Fruit fly (Drosophila melanogaster) whole organism, embryonic: ENCODE results near the gene SkpC.
A peak's percentile ranks its signal among the peaks of the same experiment; 100 is the strongest.

Experiments used
- Ada2b ChIP-seq: fragments of 200-800 bp; sonication (Bioruptor generic); IDR thresholded peaks from 2 replicates; pipeline ENCODE4 v1.3.6; 2022; ENCODE audit warnings: missing biosample characterization, missing genetic modification characterization
- Atf3 ChIP-seq: fragments of 200-800 bp; sonication (Bioruptor generic); optimal IDR thresholded peaks from 3 replicates; lab custom pipeline; 2016; ENCODE audit warnings: missing biosample characterization, missing genetic modification characterization
- Bgb ChIP-seq: fragments of 200-800 bp; sonication (Bioruptor generic); IDR thresholded peaks from 2 replicates; pipeline ENCODE4 v1.3.6; 2022; ENCODE audit warnings: missing biosample characterization, missing genetic modification characterization; ENCODE audit not compliant: partially characterized antibody
- CG15479 ChIP-seq: fragments of 200-800 bp; sonication (Bioruptor generic); optimal IDR thresholded peaks from 3 replicates; lab custom pipeline; 2019; ENCODE audit warnings: missing biosample characterization, mild to moderate bottlenecking, missing genetic modification characterization, moderate library complexity
- CG15601 ChIP-seq: fragments of 200-800 bp; sonication (Bioruptor generic); optimal IDR thresholded peaks from 3 replicates; lab custom pipeline; 2019; ENCODE audit warnings: missing biosample characterization, mild to moderate bottlenecking, missing genetic modification characterization, moderate library complexity
- CG16813 ChIP-seq: fragments of 200-800 bp; sonication (Bioruptor generic); IDR thresholded peaks from 3 replicates; pipeline ENCODE4 v1.3.6; 2022; ENCODE audit warnings: missing biosample characterization, missing genetic modification characterization; ENCODE audit not compliant: partially characterized antibody
- CG16815 ChIP-seq: fragments of 200-800 bp; sonication (Bioruptor generic); optimal IDR thresholded peaks from 3 replicates; lab custom pipeline; 2017; ENCODE audit warnings: missing biosample characterization, mild to moderate bottlenecking, missing genetic modification characterization
- CG17829 ChIP-seq: fragments of 200-800 bp; optimal IDR thresholded peaks from 2 replicates; lab custom pipeline; 2019; ENCODE audit warnings: missing biosample characterization, mild to moderate bottlenecking, missing genetic modification characterization, moderate library complexity
- CG17912 ChIP-seq: fragments of 200-800 bp; sonication (Bioruptor generic); optimal IDR thresholded peaks from 2 replicates; lab custom pipeline; 2018; ENCODE audit warnings: missing biosample characterization, mild to moderate bottlenecking, missing genetic modification characterization
- CG18011 ChIP-seq: fragments of 200-800 bp; sonication (Bioruptor generic); optimal IDR thresholded peaks from 2 replicates; lab custom pipeline; 2017; ENCODE audit warnings: missing biosample characterization, missing genetic modification characterization, mild to moderate bottlenecking, moderate library complexity, missing genotype
- CG2875 ChIP-seq: fragments of 200-800 bp; sonication (Bioruptor generic); optimal IDR thresholded peaks from 2 replicates; lab custom pipeline; 2017; ENCODE audit warnings: missing biosample characterization, mild to moderate bottlenecking, missing genetic modification characterization, missing genetic modification reagents
- CG30020 ChIP-seq: fragments of 200-800 bp; optimal IDR thresholded peaks from 2 replicates; lab custom pipeline; 2019; ENCODE audit warnings: missing biosample characterization, mild to moderate bottlenecking, missing genetic modification characterization, moderate library complexity
- CG34376 ChIP-seq: fragments of 200-800 bp; sonication (Bioruptor generic); optimal IDR thresholded peaks from 2 replicates; lab custom pipeline; 2018; ENCODE audit warnings: missing biosample characterization, mild to moderate bottlenecking, missing genetic modification characterization
- CG4328 ChIP-seq: fragments of 200-800 bp; sonication (Bioruptor generic); optimal IDR thresholded peaks from 3 replicates; lab custom pipeline; 2017; ENCODE audit warnings: missing biosample characterization, missing genetic modification reagents, missing genetic modification characterization
- CG5953 ChIP-seq: fragments of 200-800 bp; sonication (Bioruptor generic); IDR thresholded peaks from 2 replicates; pipeline ENCODE4 v1.3.6; 2022; ENCODE audit warnings: missing biosample characterization, missing genetic modification characterization
- CG6765 ChIP-seq: fragments of 200-800 bp; sonication (Bioruptor generic); optimal IDR thresholded peaks from 3 replicates; lab custom pipeline; 2017; ENCODE audit warnings: missing biosample characterization, mild to moderate bottlenecking, missing genetic modification characterization
- CG7786 ChIP-seq: fragments of 200-800 bp; sonication (Bioruptor generic); optimal IDR thresholded peaks from 2 replicates; lab custom pipeline; 2016; ENCODE audit warnings: missing biosample characterization, missing genetic modification characterization
- CG8765 ChIP-seq: fragments of 200-800 bp; sonication (Bioruptor generic); IDR thresholded peaks from 2 replicates; pipeline ENCODE4 v1.3.6; 2022; ENCODE audit warnings: missing biosample characterization, missing genetic modification characterization
- CG8944 ChIP-seq: fragments of 200-800 bp; sonication (Bioruptor generic); optimal IDR thresholded peaks from 3 replicates; lab custom pipeline; 2016; ENCODE audit warnings: missing biosample characterization, missing genetic modification characterization
- CoRest ChIP-seq: fragments of 200-800 bp; sonication (Bioruptor generic); optimal IDR thresholded peaks from 3 replicates; lab custom pipeline; 2018; ENCODE audit warnings: missing biosample characterization, mild to moderate bottlenecking, missing genetic modification characterization, moderate library complexity
- CrebB ChIP-seq: fragments of 200-800 bp; sonication (Bioruptor generic); optimal IDR thresholded peaks from 3 replicates; lab custom pipeline; 2018; ENCODE audit warnings: missing biosample characterization, mild to moderate bottlenecking, missing genetic modification characterization
- Dip3 ChIP-seq: fragments of 200-800 bp; sonication (Bioruptor generic); optimal IDR thresholded peaks from 3 replicates; lab custom pipeline; 2016; ENCODE audit warnings: missing biosample characterization, missing genetic modification characterization
- Hmx ChIP-seq: fragments of 200-800 bp; sonication (Bioruptor generic); optimal IDR thresholded peaks from 2 replicates; lab custom pipeline; 2016; ENCODE audit warnings: missing biosample characterization, missing genetic modification characterization
- Hr39 ChIP-seq: fragments of >200 bp; optimal IDR thresholded peaks from 2 replicates; lab custom pipeline; 2017
- Six4 ChIP-seq: fragments of 200-800 bp; sonication (Bioruptor generic); optimal IDR thresholded peaks from 2 replicates; lab custom pipeline; 2016; ENCODE audit warnings: missing biosample characterization, missing genetic modification characterization
- Sox100B ChIP-seq: fragments of 200-800 bp; sonication (Bioruptor generic); optimal IDR thresholded peaks from 3 replicates; lab custom pipeline; 2018; ENCODE audit warnings: missing biosample characterization, mild to moderate bottlenecking, missing genetic modification characterization
- Spps ChIP-seq: fragments of 200-800 bp; sonication (Bioruptor generic); optimal IDR thresholded peaks from 2 replicates; lab custom pipeline; 2018; ENCODE audit warnings: missing biosample characterization, mild to moderate bottlenecking, missing genetic modification characterization
- ash1 ChIP-seq: fragments of 200-800 bp; sonication (Bioruptor generic); optimal IDR thresholded peaks from 2 replicates; lab custom pipeline; 2018; ENCODE audit warnings: missing biosample characterization, mild to moderate bottlenecking, missing genetic modification characterization
- bab2 ChIP-seq: fragments of 200-800 bp; sonication (Bioruptor generic); optimal IDR thresholded peaks from 2 replicates; lab custom pipeline; 2016; ENCODE audit warnings: missing biosample characterization, missing genetic modification characterization
- cad ChIP-seq: fragments of >200 bp; optimal IDR thresholded peaks from 2 replicates; lab custom pipeline; 2017; ENCODE audit warnings: missing biosample characterization, missing genetic modification characterization
- caup ChIP-seq: fragments of 200-800 bp; sonication (Bioruptor generic); optimal IDR thresholded peaks from 3 replicates; lab custom pipeline; 2017; ENCODE audit warnings: missing biosample characterization, mild to moderate bottlenecking, missing genetic modification characterization, moderate library complexity; ENCODE audit not compliant: severe bottlenecking
- chinmo ChIP-seq: fragments of 200-800 bp; sonication (Bioruptor generic); IDR thresholded peaks from 4 replicates; pipeline ENCODE4 v1.3.6; 2022; ENCODE audit warnings: missing biosample characterization, missing genetic modification characterization; ENCODE audit not compliant: partially characterized antibody
- crp ChIP-seq, 2 experiments: fragments of 200-800 bp; sonication (Bioruptor generic); optimal IDR thresholded peaks; 2 replicates in 1 of 2; 3 replicates in 1 of 2; lab custom pipeline; 2017; ENCODE audit warnings: missing biosample characterization in 2 of 2, missing genetic modification characterization in 2 of 2, mild to moderate bottlenecking in 1 of 2, moderate library complexity in 1 of 2
- cwo ChIP-seq: fragments of 200-800 bp; sonication (Bioruptor generic); optimal IDR thresholded peaks from 3 replicates; lab custom pipeline; 2017; ENCODE audit warnings: missing biosample characterization, missing genetic modification characterization, mild to moderate bottlenecking, moderate library complexity, missing genetic modification reagents
- dmrt99B ChIP-seq: fragments of 200-800 bp; sonication (Bioruptor generic); optimal IDR thresholded peaks from 2 replicates; lab custom pipeline; 2018; ENCODE audit warnings: missing biosample characterization, mild to moderate bottlenecking, missing genetic modification characterization, moderate library complexity
- dpn ChIP-seq, 2 experiments: fragments of 200-800 bp; sonication (Bioruptor generic); optimal IDR thresholded peaks; 3 replicates each; lab custom pipeline; 2016; ENCODE audit warnings: missing biosample characterization in 2 of 2, missing genetic modification characterization in 2 of 2
- dysf ChIP-seq: fragments of 200-800 bp; sonication (Bioruptor generic); IDR thresholded peaks from 3 replicates; pipeline ENCODE4 v1.3.6; 2022; ENCODE audit warnings: missing biosample characterization, missing genetic modification characterization
- eve ChIP-seq, 2 experiments: fragments of >200 bp; optimal IDR thresholded peaks; 2 replicates each; lab custom pipeline; 2017; ENCODE audit warnings: missing biosample characterization in 2 of 2, missing genetic modification characterization in 2 of 2
- fu2 ChIP-seq: fragments of 200-800 bp; sonication (Bioruptor generic); optimal IDR thresholded peaks from 2 replicates; lab custom pipeline; 2016; ENCODE audit warnings: missing biosample characterization, missing genetic modification characterization
- gcm ChIP-seq: fragments of 200-800 bp; sonication (Bioruptor generic); optimal IDR thresholded peaks from 2 replicates; lab custom pipeline; 2019; ENCODE audit warnings: missing biosample characterization, mild to moderate bottlenecking, missing genetic modification characterization, moderate library complexity
- gem ChIP-seq: fragments of 200-800 bp; sonication (Bioruptor generic); optimal IDR thresholded peaks from 2 replicates; lab custom pipeline; 2019; ENCODE audit warnings: missing biosample characterization, mild to moderate bottlenecking, missing genetic modification characterization, moderate library complexity
- hth ChIP-seq: fragments of >200 bp; optimal IDR thresholded peaks from 2 replicates; lab custom pipeline; 2017; ENCODE audit warnings: inconsistent platforms
- lbe ChIP-seq: fragments of 200-800 bp; sonication (Bioruptor generic); optimal IDR thresholded peaks from 2 replicates; lab custom pipeline; 2016; ENCODE audit warnings: missing biosample characterization, mild to moderate bottlenecking, missing genetic modification characterization
- nerfin-2 ChIP-seq: fragments of 200-800 bp; sonication (Bioruptor generic); IDR thresholded peaks from 2 replicates; pipeline ENCODE4 v1.3.6; 2022; ENCODE audit warnings: missing biosample characterization, missing genetic modification characterization; ENCODE audit not compliant: partially characterized antibody
- pum ChIP-seq: fragments of 200-800 bp; sonication (Bioruptor generic); optimal IDR thresholded peaks from 2 replicates; lab custom pipeline; 2016; ENCODE audit warnings: missing biosample characterization, missing genetic modification characterization
- ranshi ChIP-seq: fragments of 200-800 bp; sonication (Bioruptor generic); IDR thresholded peaks from 2 replicates; pipeline ENCODE4 v1.3.6; 2022; ENCODE audit warnings: missing biosample characterization, missing genetic modification characterization
- row ChIP-seq: fragments of 200-800 bp; sonication (Bioruptor generic); IDR thresholded peaks from 3 replicates; pipeline ENCODE4 v1.3.6; 2022; ENCODE audit warnings: missing biosample characterization, missing genetic modification characterization
- sima ChIP-seq: fragments of 200-800 bp; sonication (Bioruptor generic); optimal IDR thresholded peaks from 2 replicates; lab custom pipeline; 2016; ENCODE audit warnings: missing biosample characterization, missing genetic modification characterization
- sqz ChIP-seq: fragments of 200-800 bp; sonication (Bioruptor generic); optimal IDR thresholded peaks from 3 replicates; lab custom pipeline; 2018; ENCODE audit warnings: missing biosample characterization, mild to moderate bottlenecking, missing genetic modification characterization
- tin ChIP-seq: fragments of 200-800 bp; sonication (Bioruptor generic); optimal IDR thresholded peaks from 3 replicates; lab custom pipeline; 2016; ENCODE audit warnings: missing biosample characterization, missing genetic modification characterization
- trem ChIP-seq: fragments of 200-800 bp; optimal IDR thresholded peaks from 3 replicates; lab custom pipeline; 2019; ENCODE audit warnings: missing biosample characterization, mild to moderate bottlenecking, missing genetic modification characterization, moderate library complexity
- wdn ChIP-seq: fragments of 200-800 bp; sonication (Bioruptor generic); IDR thresholded peaks from 2 replicates; pipeline ENCODE4 v1.3.6; 2022; ENCODE audit warnings: missing biosample characterization, missing genetic modification characterization

The SkpC gene

DNA sequence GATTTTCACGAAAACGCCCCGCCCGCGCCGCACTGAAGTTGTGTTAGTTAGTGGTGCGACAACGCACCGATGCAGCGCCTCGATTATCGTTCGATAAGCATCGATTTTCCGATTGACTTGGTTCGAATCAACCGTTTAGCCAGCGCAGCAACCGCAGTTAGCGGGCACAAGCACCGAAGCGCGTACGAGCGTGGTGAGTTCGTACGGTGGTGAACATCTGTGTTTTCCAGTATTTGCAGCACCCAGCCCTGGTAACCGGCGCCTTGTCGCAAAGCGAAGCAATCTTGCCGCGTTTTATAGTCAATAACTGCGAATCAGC is 36.1 kb downstream of the SkpC start, which contains the start of the genes pico and Nup205 (continued):
- TF ChIP-seq caup (GFP tag; lab: Kevin White, UChicago) (no peak), dysf (GFP tag; lab: Robert Waterston, UW) (no peak), lbe (GFP tag; lab: Kevin White, UChicago) (no peak), CG5953 (GFP tag; lab: Robert Waterston, UW) (no peak), Hmx (GFP tag; lab: Kevin White, UChicago) (no peak), Ada2b (GFP tag; lab: Robert Waterston, UW) (no peak), dmrt99B (tag; lab: Kevin White, UChicago) (no peak), Dip3 (GFP tag; lab: Kevin White, UChicago) (no peak), CG17912 (GFP tag; lab: Kevin White, UChicago) (peak; percentile 32), CoRest (tag; lab: Kevin White, UChicago) (peak; percentile 46), CG8944 (GFP tag; lab: Kevin White, UChicago) (peak; percentile 12), fu2 (GFP tag; lab: Kevin White, UChicago) (no peak), CG15479 (GFP tag; lab: Kevin White, UChicago) (no peak), cad (GFP tag; lab: Kevin White, UChicago) (no peak), hth (no peak), sqz (GFP tag; lab: Kevin White, UChicago) (no peak), CG15601 (no peak), CG8765 (GFP tag; lab: Robert Waterston, UW) (no peak), CG30020 (tag; lab: Kevin White, UChicago) (no peak), gem (tag; lab: Kevin White, UChicago) (no peak), CG18011 (GFP tag; lab: Kevin White, UChicago) (peak; percentile 5), wdn (GFP tag; lab: Robert Waterston, UW) (no peak), ash1 (GFP tag; lab: Kevin White, UChicago) (no peak), chinmo (GFP tag; lab: Robert Waterston, UW) (peak; percentile 94), CG2875 (no peak), CG16815 (GFP tag; lab: Kevin White, UChicago) (no peak), ranshi (GFP tag; lab: Robert Waterston, UW) (no peak), CrebB (tag; lab: Kevin White, UChicago) (peak; percentile 14), tin (GFP tag; lab: Kevin White, UChicago) (peak; percentile 5), CG7786 (peak; percentile 28), pum (peak; percentile 27), Bgb (peak; percentile 92), bab2 (GFP tag; lab: Kevin White, UChicago) (no peak), CG34376 (peak; percentile 24), Sox100B (GFP tag; lab: Kevin White, UChicago) (no peak), trem (peak; percentile 67), eve (GFP tag; optimal IDR thresholded peaks at IDR 0.05; lab: Kevin White, UChicago) (no peak), Hr39 (no peak), CG17829 (tag; lab: Kevin White, UChicago) (peak; percentile 56), dpn (GFP tag; optimal IDR thresholded peaks at IDR 0.05; lab: Kevin White, UChicago) (peak in 1 of 2 experiments; percentile 48), CG4328 (GFP tag; lab: Kevin White, UChicago) (no peak), nerfin-2 (GFP tag; lab: Robert Waterston, UW) (peak; percentile 49), sima (GFP tag; lab: Kevin White, UChicago) (no peak), row (GFP tag; lab: Robert Waterston, UW) (peak; percentile 46; the same call in 2 of the 3 replicates), Six4 (no peak), CG6765 (GFP tag; lab: Kevin White, UChicago) (no peak), CG16813 (peak; percentile 71), crp (GFP tag; optimal IDR thresholded peaks at IDR 0.05; lab: Kevin White, UChicago) (peak in 1 of 2 experiments; percentile 74), Atf3 (GFP tag; lab: Kevin White, UChicago) (no peak), Spps (no peak), cwo (GFP tag; lab: Kevin White, UChicago) (peak; percentile 16), gcm (GFP tag; lab: Kevin White, UChicago) (no peak)
